5 fruit fly cellular contexts compared by ENCODE assay signal in the genomic region with DNA sequence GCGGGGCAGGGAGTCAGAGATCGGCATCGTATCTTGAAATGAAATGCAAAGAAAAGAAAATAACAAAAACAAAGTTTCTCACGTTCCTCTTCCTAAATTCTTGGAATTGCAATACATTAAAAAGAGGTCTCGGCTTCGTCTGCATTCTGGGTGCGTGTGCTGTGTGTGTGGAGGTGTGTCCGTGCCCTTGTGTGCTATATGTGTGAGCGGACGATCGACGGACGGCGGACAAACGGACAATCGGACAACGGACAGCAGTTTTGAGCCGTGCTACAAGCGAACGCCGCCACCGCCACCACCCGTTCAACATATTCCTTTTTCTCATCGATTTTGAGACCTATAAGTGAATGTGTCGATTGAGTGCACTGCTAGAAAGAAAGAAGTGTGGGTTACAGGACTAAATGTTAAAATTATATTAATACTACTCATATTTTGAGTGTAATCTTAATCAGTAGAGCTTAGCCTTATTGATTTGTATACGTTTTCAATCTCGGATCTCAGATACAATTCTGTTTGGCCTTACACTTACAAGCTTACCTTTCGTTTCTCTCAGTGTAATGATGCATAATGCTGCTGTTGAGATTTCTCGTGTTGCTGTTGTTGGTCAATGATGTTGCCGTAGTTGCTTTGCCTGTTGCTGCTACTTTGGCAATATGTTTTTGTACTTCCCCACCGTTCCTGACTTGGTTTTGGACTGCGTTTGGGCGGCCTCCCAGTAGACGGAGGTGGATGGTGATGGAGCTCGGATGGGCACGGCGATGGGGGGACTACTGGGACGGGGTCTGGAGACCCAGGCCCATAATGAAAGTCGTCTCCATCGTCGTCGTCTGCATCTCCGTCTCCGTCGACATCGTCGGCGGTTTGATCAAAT.
TF ChIP-seq lines count a peak whose summit lies in the region.

No protein-coding gene starts in this region.

- TF ChIP-seq CTCF in whole organism, embryonic (GFP tag; optimal IDR thresholded peaks at IDR 0.05; lab: Kevin White, UChicago): no peak

TF ChIP-seq in whole organism, 6 proteins besides CTCF, POLR2A, EP300 and RAD21:
- TF ChIP-seq pan (optimal IDR thresholded peaks at IDR 0.05; lab: Kevin White, UChicago) (no peak), usp (GFP tag; optimal IDR thresholded peaks at IDR 0.05; lab: Kevin White, UChicago) (no peak), CG8478 (optimal IDR thresholded peaks at IDR 0.05; lab: Kevin White, UChicago) (no peak), Dll (optimal IDR thresholded peaks at IDR 0.05; lab: Kevin White, UChicago) (peak; percentile 48), EcR (GFP tag; optimal IDR thresholded peaks at IDR 0.05; lab: Kevin White, UChicago) (no peak), psq (optimal IDR thresholded peaks at IDR 0.05; lab: Kevin White, UChicago) (no peak)

TF ChIP-seq in whole organism, embryonic, 481 proteins besides CTCF, POLR2A, EP300 and RAD21 (continues in another document):
- TF ChIP-seq sob (GFP tag; IDR thresholded peaks at IDR 0.05; lab: Robert Waterston, UW) (peak; percentile 60; the same call in 1 of the 2 replicates), ATbp (GFP tag; optimal IDR thresholded peaks at IDR 0.05; lab: Kevin White, UChicago) (peak; percentile 57), Hand (GFP tag; optimal IDR thresholded peaks at IDR 0.05; lab: Kevin White, UChicago) (no peak), stwl (tag; optimal IDR thresholded peaks at IDR 0.05; lab: Kevin White, UChicago) (peak; percentile 73), onecut (GFP tag; IDR thresholded peaks at IDR 0.05; lab: Robert Waterston, UW) (peak; percentile 78), CG4617 (GFP tag; optimal IDR thresholded peaks at IDR 0.05; lab: Kevin White, UChicago; ENCODE audit: borderline replicate concordance) (peak; percentile 76), Awh (GFP tag; IDR thresholded peaks at IDR 0.05; lab: Robert Waterston, UW) (peak; percentile 30; the same call in 1 of the 2 replicates), fd102C (GFP tag; optimal IDR thresholded peaks at IDR 0.05; lab: Kevin White, UChicago) (peak; percentile 98), CG12744 (GFP tag; optimal IDR thresholded peaks at IDR 0.05; lab: Kevin White, UChicago) (peak; percentile 59), CG9817 (tag; optimal IDR thresholded peaks at IDR 0.05; lab: Kevin White, UChicago) (peak; percentile 25), CG8089 (GFP tag; optimal IDR thresholded peaks at IDR 0.05; lab: Kevin White, UChicago) (peak; percentile 65), Optix (GFP tag; IDR thresholded peaks at IDR 0.05; lab: Robert Waterston, UW) (peak; percentile 70; the same call in 1 of the 3 replicates), CG9876 (GFP tag; optimal IDR thresholded peaks at IDR 0.05; lab: Kevin White, UChicago) (peak; percentile 12), ind (GFP tag; optimal IDR thresholded peaks at IDR 0.05; lab: Kevin White, UChicago) (peak; percentile 55), Dref (GFP tag; IDR thresholded peaks at IDR 0.05; lab: Robert Waterston, UW) (no peak), CG34422 (GFP tag; IDR thresholded peaks at IDR 0.05; lab: Robert Waterston, UW) (no peak), Hmr (GFP tag; optimal IDR thresholded peaks at IDR 0.05; lab: Kevin White, UChicago) (no peak), CG10959 (GFP tag; IDR thresholded peaks at IDR 0.05; lab: Robert Waterston, UW) (peak; percentile 92)

TF ChIP-seq in whole organism, prepupa, 60 proteins besides CTCF, POLR2A, EP300 and RAD21 (continues in another document):
- TF ChIP-seq CG11762 (GFP tag; optimal IDR thresholded peaks at IDR 0.05; lab: Kevin White, UChicago; ENCODE audit: insufficient read depth): peak; percentile 93
- TF ChIP-seq CG8119 (GFP tag; IDR thresholded peaks at IDR 0.05; lab: Robert Waterston, UW): peak; percentile 86
- peak; percentile 89 for TF ChIP-seq CG32006 (GFP tag; optimal IDR thresholded peaks at IDR 0.05; lab: Kevin White, UChicago)
- peak; percentile 93 for TF ChIP-seq cyc (GFP tag; optimal IDR thresholded peaks at IDR 0.05; lab: Kevin White, UChicago)
- TF ChIP-seq ss (GFP tag; optimal IDR thresholded peaks at IDR 0.05; lab: Kevin White, UChicago): peak; percentile 94 to 95
- TF ChIP-seq Smox (GFP tag; optimal IDR thresholded peaks at IDR 0.05; lab: Kevin White, UChicago): peak; percentile 95
- peak; percentile 97 for TF ChIP-seq Met (GFP tag; optimal IDR thresholded peaks at IDR 0.05; lab: Kevin White, UChicago)
- TF ChIP-seq CG4318 (GFP tag; optimal IDR thresholded peaks at IDR 0.05; lab: Kevin White, UChicago): peak; percentile 83
- peak; percentile 77 for TF ChIP-seq Lpt (GFP tag; optimal IDR thresholded peaks at IDR 0.05; lab: Kevin White, UChicago)
- TF ChIP-seq Gug (GFP tag; IDR thresholded peaks at IDR 0.05; lab: Robert Waterston, UW): peak; percentile 71
- peak; percentile 87 for TF ChIP-seq CG9139 (GFP tag; optimal IDR thresholded peaks at IDR 0.05; lab: Kevin White, UChicago)
- peak; percentile 98 for TF ChIP-seq svp (GFP tag; lab: Kevin White, UChicago)
- TF ChIP-seq CG3919 (GFP tag; optimal IDR thresholded peaks at IDR 0.05; lab: Kevin White, UChicago): peak; percentile 95
- TF ChIP-seq Sox15 (GFP tag; optimal IDR thresholded peaks at IDR 0.05; lab: Kevin White, UChicago): peak; percentile 82
- peak; percentile 82 for TF ChIP-seq CG6276 (GFP tag; optimal IDR thresholded peaks at IDR 0.05; lab: Kevin White, UChicago)
- peak; percentile 75 for TF ChIP-seq fd85E (GFP tag; optimal IDR thresholded peaks at IDR 0.05; lab: Kevin White, UChicago)
- peak; percentile 96 for TF ChIP-seq CG3032 (tag; optimal IDR thresholded peaks at IDR 0.05; lab: Kevin White, UChicago)
- TF ChIP-seq CG15336 (GFP tag; IDR thresholded peaks at IDR 0.05; lab: Robert Waterston, UW): peak; percentile 84
- TF ChIP-seq CG34406 (GFP tag; optimal IDR thresholded peaks at IDR 0.05; lab: Kevin White, UChicago): peak; percentile 92

TF ChIP-seq in whole organism, pupa, 21 proteins besides CTCF, POLR2A, EP300 and RAD21:
- TF ChIP-seq CG13204 (GFP tag; optimal IDR thresholded peaks at IDR 0.05; lab: Kevin White, UChicago): peak; percentile 85
- peak; percentile 94 for TF ChIP-seq CG9948 (tag; optimal IDR thresholded peaks at IDR 0.05; lab: Kevin White, UChicago)
- TF ChIP-seq CG15710 (tag; optimal IDR thresholded peaks at IDR 0.05; lab: Kevin White, UChicago): peak; percentile 95
- TF ChIP-seq Pif1A (GFP tag; optimal IDR thresholded peaks at IDR 0.05; lab: Kevin White, UChicago): peak; percentile 93
- TF ChIP-seq CG8301 (tag; optimal IDR thresholded peaks at IDR 0.05; lab: Kevin White, UChicago): peak; percentile 92
- TF ChIP-seq CG14655 (GFP tag; optimal IDR thresholded peaks at IDR 0.05; lab: Kevin White, UChicago): peak; percentile 94
- TF ChIP-seq CG17806 (tag; optimal IDR thresholded peaks at IDR 0.05; lab: Kevin White, UChicago): peak; percentile 96
- TF ChIP-seq CG10348 (GFP tag; IDR thresholded peaks at IDR 0.05; lab: Robert Waterston, UW): no peak
- TF ChIP-seq fd96Ca (GFP tag; IDR thresholded peaks at IDR 0.05; lab: Robert Waterston, UW): peak; percentile 81
- TF ChIP-seq Pif1B (GFP tag; optimal IDR thresholded peaks at IDR 0.05; lab: Kevin White, UChicago): peak; percentile 95
- peak; percentile 36; the same call in 1 of the 2 replicates for TF ChIP-seq CG32121 (GFP tag; IDR thresholded peaks at IDR 0.05; lab: Robert Waterston, UW)
- peak; percentile 90 for TF ChIP-seq Snoo (tag; optimal IDR thresholded peaks at IDR 0.05; lab: Kevin White, UChicago)
- TF ChIP-seq CG8159 (tag; optimal IDR thresholded peaks at IDR 0.05; lab: Kevin White, UChicago): peak; percentile 96
- peak; percentile 46 for TF ChIP-seq EcR (GFP tag; optimal IDR thresholded peaks at IDR 0.05; lab: Kevin White, UChicago)
- peak; percentile 71 for TF ChIP-seq Ets98B (GFP tag; IDR thresholded peaks at IDR 0.05; lab: Robert Waterston, UW)
- peak; percentile 88 for TF ChIP-seq gl (tag; optimal IDR thresholded peaks at IDR 0.05; lab: Kevin White, UChicago)
- TF ChIP-seq CG34367 (tag; optimal IDR thresholded peaks at IDR 0.05; lab: Kevin White, UChicago): peak; percentile 95
- TF ChIP-seq D1 (tag; optimal IDR thresholded peaks at IDR 0.05; lab: Kevin White, UChicago): peak; percentile 90
- peak; percentile 89 for TF ChIP-seq CG4496 (GFP tag; IDR thresholded peaks at IDR 0.05; lab: Robert Waterston, UW)
- TF ChIP-seq rn (GFP tag; IDR thresholded peaks at IDR 0.05; lab: Robert Waterston, UW): peak; percentile 65
- peak; percentile 76 for TF ChIP-seq CG12605 (GFP tag; IDR thresholded peaks at IDR 0.05; lab: Robert Waterston, UW)

TF ChIP-seq in whole organism, wandering third instar larva, 38 proteins besides CTCF, POLR2A, EP300 and RAD21 (continues in another document):
- TF ChIP-seq foxo (GFP tag; optimal IDR thresholded peaks at IDR 0.05; lab: Kevin White, UChicago): peak; percentile 46 to 96
- TF ChIP-seq Rel (GFP tag; optimal IDR thresholded peaks at IDR 0.05; lab: Kevin White, UChicago): peak; percentile 93
- TF ChIP-seq Rel (tag; optimal IDR thresholded peaks at IDR 0.05; lab: Kevin White, UChicago): peak; percentile 93
- TF ChIP-seq N (GFP tag; optimal IDR thresholded peaks at IDR 0.05; lab: Kevin White, UChicago): no peak
- TF ChIP-seq Hnf4 (GFP tag; optimal IDR thresholded peaks at IDR 0.05; lab: Kevin White, UChicago): peak; percentile 93
- peak; percentile 93 for TF ChIP-seq CG9705 (GFP tag; optimal IDR thresholded peaks at IDR 0.05; lab: Kevin White, UChicago)
- peak; percentile 97 for TF ChIP-seq Sp1 (GFP tag; optimal IDR thresholded peaks at IDR 0.05; lab: Kevin White, UChicago)
- peak; percentile 96 for TF ChIP-seq brk (GFP tag; optimal IDR thresholded peaks at IDR 0.05; lab: Kevin White, UChicago)
- TF ChIP-seq ey (GFP tag; optimal IDR thresholded peaks at IDR 0.05; lab: Kevin White, UChicago): peak; percentile 96
- peak; percentile 31 for TF ChIP-seq GATAd (GFP tag; optimal IDR thresholded peaks at IDR 0.05; lab: Kevin White, UChicago)
- peak; percentile 70 for TF ChIP-seq sv (GFP tag; optimal IDR thresholded peaks at IDR 0.05; lab: Kevin White, UChicago)
- TF ChIP-seq OdsH (GFP tag; optimal IDR thresholded peaks at IDR 0.05; lab: Kevin White, UChicago): peak; percentile 96
- TF ChIP-seq Jra (GFP tag; optimal IDR thresholded peaks at IDR 0.05; lab: Kevin White, UChicago): peak; percentile 92
- peak; percentile 95 for TF ChIP-seq rgr (GFP tag; optimal IDR thresholded peaks at IDR 0.05; lab: Kevin White, UChicago)
- no peak for TF ChIP-seq dl (GFP tag; optimal IDR thresholded peaks at IDR 0.05; lab: Kevin White, UChicago; ENCODE audit: insufficient read depth in 1 of 2, partially characterized antibody in 2 of 2)
- TF ChIP-seq br (GFP tag; optimal IDR thresholded peaks at IDR 0.05; lab: Kevin White, UChicago): peak; percentile 96
- no peak for TF ChIP-seq Mio (GFP tag; optimal IDR thresholded peaks at IDR 0.05; lab: Kevin White, UChicago)
- TF ChIP-seq usp (GFP tag; optimal IDR thresholded peaks at IDR 0.05; lab: Kevin White, UChicago): no peak
- peak; percentile 90 for TF ChIP-seq tai (GFP tag; optimal IDR thresholded peaks at IDR 0.05; lab: Kevin White, UChicago)
- TF ChIP-seq Dif (GFP tag; optimal IDR thresholded peaks at IDR 0.05; lab: Kevin White, UChicago; ENCODE audit: partially characterized antibody): peak; percentile 45
- TF ChIP-seq HLH106 (tag; optimal IDR thresholded peaks at IDR 0.05; lab: Kevin White, UChicago): peak; percentile 97
- TF ChIP-seq CrebA (GFP tag; optimal IDR thresholded peaks at IDR 0.05; lab: Kevin White, UChicago; ENCODE audit: borderline replicate concordance): peak; percentile 90
